Fruit fly (Drosophila melanogaster) whole organism, embryonic: ENCODE data around the gene CG33489.

Source experiments
- CG16815 ChIP-seq: fragments of 200-800 bp; sonication (Bioruptor generic); optimal IDR thresholded peaks from 3 replicates; lab custom pipeline; 2017; ENCODE audit warnings: missing biosample characterization, mild to moderate bottlenecking, missing genetic modification characterization
- CG17328 ChIP-seq: fragments of 200-800 bp; sonication (Bioruptor generic); IDR thresholded peaks from 2 replicates; pipeline ENCODE4 v1.3.6; 2022; ENCODE audit warnings: missing biosample characterization, missing genetic modification characterization
- CG18011 ChIP-seq: fragments of 200-800 bp; sonication (Bioruptor generic); optimal IDR thresholded peaks from 2 replicates; lab custom pipeline; 2017; ENCODE audit warnings: missing biosample characterization, missing genetic modification characterization, mild to moderate bottlenecking, moderate library complexity, missing genotype
- CG31224 ChIP-seq: fragments of 200-800 bp; sonication (Bioruptor generic); IDR thresholded peaks from 2 replicates; pipeline ENCODE4 v1.3.6; 2022; ENCODE audit warnings: missing biosample characterization, missing genetic modification characterization
- CG8281 ChIP-seq: fragments of 200-800 bp; sonication (Bioruptor generic); optimal IDR thresholded peaks from 2 replicates; lab custom pipeline; 2018; ENCODE audit warnings: missing biosample characterization, mild to moderate bottlenecking, missing genetic modification characterization, moderate library complexity
- CG9817 ChIP-seq: fragments of 200-800 bp; sonication (Bioruptor generic); optimal IDR thresholded peaks from 2 replicates; lab custom pipeline; 2018; ENCODE audit warnings: missing biosample characterization, mild to moderate bottlenecking, missing genetic modification characterization, moderate library complexity
- Doc3 ChIP-seq: fragments of 200-800 bp; sonication (Bioruptor generic); IDR thresholded peaks from 3 replicates; pipeline ENCODE4 v1.3.6; 2022; ENCODE audit warnings: missing biosample characterization, missing genetic modification characterization; ENCODE audit not compliant: partially characterized antibody
- bcd ChIP-seq: fragments of 200-800 bp; sonication (Bioruptor generic); optimal IDR thresholded peaks from 2 replicates; lab custom pipeline; 2017; ENCODE audit warnings: missing biosample characterization, mild to moderate bottlenecking, missing genetic modification characterization
- dm ChIP-seq: fragments of 200-800 bp; sonication (Bioruptor generic); optimal IDR thresholded peaks from 3 replicates; lab custom pipeline; 2016; ENCODE audit warnings: missing biosample characterization, missing genetic modification characterization
- dmrt11E ChIP-seq: fragments of 200-800 bp; sonication (Bioruptor generic); optimal IDR thresholded peaks from 3 replicates; lab custom pipeline; 2018; ENCODE audit warnings: missing biosample characterization, mild to moderate bottlenecking, missing genetic modification characterization, moderate library complexity
- ranshi ChIP-seq: fragments of 200-800 bp; sonication (Bioruptor generic); IDR thresholded peaks from 2 replicates; pipeline ENCODE4 v1.3.6; 2022; ENCODE audit warnings: missing biosample characterization, missing genetic modification characterization
- slou ChIP-seq: fragments of 200-800 bp; sonication (Bioruptor generic); optimal IDR thresholded peaks from 3 replicates; lab custom pipeline; 2016; ENCODE audit warnings: missing biosample characterization, missing genetic modification characterization
- tup ChIP-seq: fragments of 200-800 bp; sonication (Bioruptor generic); optimal IDR thresholded peaks from 2 replicates; lab custom pipeline; 2016; ENCODE audit warnings: missing biosample characterization, mild to moderate bottlenecking, missing genetic modification characterization, moderate library complexity

- TF ChIP-seq slou (GFP tag; lab: Kevin White, UChicago) = no peak
- TF ChIP-seq ranshi (GFP tag; lab: Robert Waterston, UW) = no peak
- no peak for TF ChIP-seq Doc3 (GFP tag; lab: Robert Waterston, UW)
- TF ChIP-seq CG17328 (GFP tag; lab: Robert Waterston, UW) = no peak
- no peak for TF ChIP-seq bcd (GFP tag; lab: Kevin White, UChicago)
- no peak for TF ChIP-seq tup (GFP tag; lab: Kevin White, UChicago)
- no peak for TF ChIP-seq CG9817 (tag; lab: Kevin White, UChicago)
- TF ChIP-seq CG8281 (tag; lab: Kevin White, UChicago) = no peak
- no peak for TF ChIP-seq dm (GFP tag; lab: Kevin White, UChicago)
- TF ChIP-seq CG31224 (GFP tag; lab: Robert Waterston, UW) = no peak
- no peak for TF ChIP-seq CG16815 (GFP tag; lab: Kevin White, UChicago)
- no peak for TF ChIP-seq CG18011
- no peak for TF ChIP-seq dmrt11E (tag; lab: Kevin White, UChicago)
Measured at dm6 chr3L:11583964-11584363, 7.1 kb upstream of the CG33489 start, which contains the start of gene CG32086.
